Worm (Caenorhabditis elegans): ENCODE measurements around the gene ZK287.7.

Gene ZK287.7

DNA sequence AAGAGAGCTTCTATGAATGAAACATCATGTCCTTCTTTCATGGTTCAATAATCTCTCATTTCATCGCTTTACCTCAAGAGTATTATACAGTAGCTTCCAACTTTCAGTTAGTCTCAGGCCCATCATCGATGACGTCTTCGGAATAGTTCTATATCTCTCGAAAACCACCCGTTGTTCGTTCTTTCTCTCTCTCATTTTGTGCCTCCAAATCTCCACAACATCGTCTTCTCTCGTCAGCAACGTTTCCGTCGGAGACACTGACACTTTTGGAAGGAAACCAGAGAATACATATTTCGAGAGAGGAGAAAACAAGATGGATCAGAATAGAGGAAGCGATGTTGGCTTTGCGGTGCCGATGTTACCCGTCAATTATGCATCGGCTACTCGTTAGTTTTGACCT, 39.0 kb downstream of the ZK287.7 start:
- TF ChIP-seq alr-1 (tag; optimal IDR thresholded peaks at IDR 0.05) (no peak), egl-27 (tag; optimal IDR thresholded peaks at IDR 0.05) (no peak), nhr-11 (tag; optimal IDR thresholded peaks at IDR 0.05) (no peak), unc-55 (GFP tag; optimal IDR thresholded peaks at IDR 0.05) (peak; percentile 8), fos-1 (tag; optimal IDR thresholded peaks at IDR 0.05) (no peak), nhr-25 (tag; optimal IDR thresholded peaks at IDR 0.05) (no peak), nhr-129 (tag; optimal IDR thresholded peaks at IDR 0.05) (peak; percentile 25), ztf-1 (GFP tag; conservative IDR thresholded peaks at IDR 0.05) (no peak), C34F6.9 (tag; optimal IDR thresholded peaks at IDR 0.05) (peak; percentile 23), aly-2 (tag; optimal IDR thresholded peaks at IDR 0.05) (no peak), mab-5 (tag; optimal IDR thresholded peaks at IDR 0.05) (no peak), nhr-21 (tag; optimal IDR thresholded peaks at IDR 0.05) (peak; percentile 51), ceh-82 (tag; optimal IDR thresholded peaks at IDR 0.05) (no peak), sma-9 (GFP tag; optimal IDR thresholded peaks at IDR 0.05) (peak; percentile 12), sma-9 (tag; optimal IDR thresholded peaks at IDR 0.05) (no peak), sem-4 (tag; optimal IDR thresholded peaks at IDR 0.05) (peak; percentile 32), crh-2 (tag; optimal IDR thresholded peaks at IDR 0.05) (peak; percentile 29), peb-1 (tag; optimal IDR thresholded peaks at IDR 0.05) (no peak), lin-39 (tag; optimal IDR thresholded peaks at IDR 0.05) (no peak), nhr-6 (tag; optimal IDR thresholded peaks at IDR 0.05) (peak; percentile 32), nhr-12 (tag; optimal IDR thresholded peaks at IDR 0.05) (no peak), ztf-11 (tag; optimal IDR thresholded peaks at IDR 0.05) (no peak), ceh-16 (tag; optimal IDR thresholded peaks at IDR 0.05) (no peak), ztf-4 (tag; optimal IDR thresholded peaks at IDR 0.05) (no peak), lin-13 (GFP tag; optimal IDR thresholded peaks at IDR 0.05) (no peak), ama-1 (optimal IDR thresholded peaks at IDR 0.05) (peak; percentile 5), lin-11 (tag; optimal IDR thresholded peaks at IDR 0.05) (no peak), nhr-237 (tag; optimal IDR thresholded peaks at IDR 0.05) (no peak), ZK546.5 (tag; optimal IDR thresholded peaks at IDR 0.05) (no peak)

DNA sequence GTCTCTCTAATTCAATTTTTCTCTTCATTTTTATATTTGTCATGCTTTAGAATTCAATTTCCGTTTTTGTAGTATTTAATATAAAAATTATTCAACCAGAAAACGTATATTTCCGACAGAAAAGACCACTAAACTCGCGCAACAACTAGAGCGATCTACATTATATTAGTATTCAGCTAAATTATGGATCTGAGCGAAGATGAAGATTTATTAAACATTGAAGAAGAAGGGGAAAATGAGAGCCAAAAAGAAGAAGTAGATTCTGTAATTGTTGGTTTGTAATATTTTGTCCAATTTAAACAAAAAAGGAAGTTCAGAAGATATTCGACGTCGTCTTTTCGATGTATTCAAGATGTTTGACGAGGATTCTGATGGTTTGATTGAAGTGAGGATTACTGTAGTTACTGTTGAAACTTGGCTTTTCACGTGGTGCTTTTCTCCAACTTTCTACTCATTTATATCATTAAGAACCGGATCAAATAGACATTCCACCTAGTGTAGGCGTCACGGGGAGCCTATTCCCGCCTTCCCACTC, 41.1 kb downstream of the ZK287.7 start, which contains the start of gene cal-7:
cal-7 (plus strand) TSS at position 184 of the 535 bp plus-strand sequence.
- no peak for TF ChIP-seq lin-39 (tag; optimal IDR thresholded peaks at IDR 0.05)
- TF ChIP-seq aly-2 (tag; optimal IDR thresholded peaks at IDR 0.05): no peak
- no peak for TF ChIP-seq nhr-129 (tag; optimal IDR thresholded peaks at IDR 0.05)
- TF ChIP-seq ztf-1 (GFP tag; conservative IDR thresholded peaks at IDR 0.05): no peak
- TF ChIP-seq ZK546.5 (tag; optimal IDR thresholded peaks at IDR 0.05): no peak
- TF ChIP-seq peb-1 (tag; optimal IDR thresholded peaks at IDR 0.05): no peak
- TF ChIP-seq nhr-25 (tag; optimal IDR thresholded peaks at IDR 0.05): no peak
- no peak for TF ChIP-seq fos-1 (tag; optimal IDR thresholded peaks at IDR 0.05)
- TF ChIP-seq elt-1 (tag; optimal IDR thresholded peaks at IDR 0.05): no peak
- TF ChIP-seq sma-3 (GFP tag; optimal IDR thresholded peaks at IDR 0.05): peak; percentile 24
- no peak for TF ChIP-seq elt-3 (tag; optimal IDR thresholded peaks at IDR 0.05)
- TF ChIP-seq unc-62 (GFP tag; optimal IDR thresholded peaks at IDR 0.05): no peak
- TF ChIP-seq lsy-2 (tag; optimal IDR thresholded peaks at IDR 0.05): peak in 1 of 2 experiments; percentile 30
- no peak for TF ChIP-seq zag-1 (tag; optimal IDR thresholded peaks at IDR 0.05)
- no peak for TF ChIP-seq ceh-16 (tag; optimal IDR thresholded peaks at IDR 0.05)
- no peak for TF ChIP-seq nhr-77 (tag; optimal IDR thresholded peaks at IDR 0.05)

DNA sequence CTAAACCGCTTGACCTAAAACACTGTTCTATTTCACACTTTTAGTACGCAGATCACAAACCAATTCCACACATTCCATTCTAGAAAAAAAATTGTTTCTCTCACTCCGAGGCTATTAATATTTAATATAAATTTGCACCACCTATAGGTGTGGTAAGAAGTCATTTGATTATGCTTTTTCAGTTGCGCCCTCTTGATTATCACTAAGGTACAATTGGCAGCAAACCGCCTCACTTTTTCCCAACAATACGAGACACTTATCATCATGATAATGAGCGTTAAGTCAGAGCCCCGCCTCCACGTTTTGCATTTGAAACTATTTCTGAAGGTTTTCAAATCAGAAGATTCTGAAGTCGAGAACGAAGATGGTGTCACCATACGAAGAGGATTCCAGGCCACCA, 44.4 kb downstream of the ZK287.7 start, which contains the start of gene aqp-4:
aqp-4 (plus strand) TSS at position 270 of the 400 bp plus-strand sequence.
- no peak for TF ChIP-seq aly-2 (tag; optimal IDR thresholded peaks at IDR 0.05)
- TF ChIP-seq fos-1 (tag; optimal IDR thresholded peaks at IDR 0.05): peak; percentile 78
- TF ChIP-seq blmp-1 (tag; optimal IDR thresholded peaks at IDR 0.05; ENCODE audit: insufficient read depth): no peak
- TF ChIP-seq nhr-21 (tag; optimal IDR thresholded peaks at IDR 0.05): no peak
- peak; percentile 25 for TF ChIP-seq crh-2 (tag; optimal IDR thresholded peaks at IDR 0.05)
- no peak for TF ChIP-seq sma-3 (GFP tag; optimal IDR thresholded peaks at IDR 0.05)
- TF ChIP-seq zag-1 (tag; optimal IDR thresholded peaks at IDR 0.05): no peak
- no peak for TF ChIP-seq ztf-11 (tag; optimal IDR thresholded peaks at IDR 0.05)
- TF ChIP-seq lin-39 (tag; optimal IDR thresholded peaks at IDR 0.05): no peak

All from whole organism, L2 larva.